Fruit fly (Drosophila melanogaster): Measurements from ENCODE around the gene CG11911.

CG11911 gene

DNA sequence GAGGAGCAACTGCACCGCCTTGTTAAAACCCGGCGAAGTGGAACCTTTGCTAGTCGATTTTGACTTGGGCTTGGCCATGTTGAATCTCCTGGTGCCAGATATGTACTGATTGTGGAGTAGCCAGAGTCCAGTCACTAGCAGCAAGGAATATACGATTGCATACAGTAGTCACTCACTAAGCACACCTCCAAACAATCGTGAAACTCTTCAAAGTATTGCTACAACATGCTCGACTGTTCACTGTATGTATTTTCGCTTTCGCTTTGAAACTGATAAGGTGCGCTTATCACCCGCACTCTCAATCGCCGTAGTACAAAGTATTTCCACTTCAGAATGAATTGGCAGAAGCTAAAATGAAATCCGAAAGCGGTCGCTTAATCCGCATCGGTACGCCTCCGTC is 34.6 kb downstream of the CG11911 start (continued):
- TF ChIP-seq NFAT (GFP tag; IDR thresholded peaks at IDR 0.05): peak; percentile 80
- TF ChIP-seq vnd (GFP tag; IDR thresholded peaks at IDR 0.05; ENCODE audit: partially characterized antibody): no peak
- peak; percentile 57 for TF ChIP-seq CG1603 (tag; optimal IDR thresholded peaks at IDR 0.05)
- peak; percentile 26 for TF ChIP-seq CG18262 (tag; optimal IDR thresholded peaks at IDR 0.05)
- TF ChIP-seq Sin3A (optimal IDR thresholded peaks at IDR 0.05): no peak
- TF ChIP-seq CG7271 (tag; optimal IDR thresholded peaks at IDR 0.05): no peak
- TF ChIP-seq CG6791 (GFP tag; IDR thresholded peaks at IDR 0.05; ENCODE audit: partially characterized antibody): no peak
- peak; percentile 62 for TF ChIP-seq zfh2 (GFP tag; optimal IDR thresholded peaks at IDR 0.05)
- TF ChIP-seq ac (GFP tag; optimal IDR thresholded peaks at IDR 0.05): no peak
- TF ChIP-seq CG10431 (GFP tag; optimal IDR thresholded peaks at IDR 0.05): no peak
- peak; percentile 38 for TF ChIP-seq Fer2 (tag; optimal IDR thresholded peaks at IDR 0.05)
- TF ChIP-seq CG17186 (GFP tag; optimal IDR thresholded peaks at IDR 0.05): no peak
- no peak for TF ChIP-seq CG1024 (GFP tag; IDR thresholded peaks at IDR 0.05)
- peak; percentile 43 for TF ChIP-seq NC2β (GFP tag; optimal IDR thresholded peaks at IDR 0.05)
- TF ChIP-seq otp (GFP tag; IDR thresholded peaks at IDR 0.05): peak; percentile 64
- TF ChIP-seq CG10462 (GFP tag; optimal IDR thresholded peaks at IDR 0.05): no peak
- TF ChIP-seq CG7839 (tag; optimal IDR thresholded peaks at IDR 0.05): peak; percentile 73
- peak; percentile 23; the same call in 1 of the 3 replicates for TF ChIP-seq CG2889 (GFP tag; IDR thresholded peaks at IDR 0.05)
- TF ChIP-seq Xbp1 (GFP tag; optimal IDR thresholded peaks at IDR 0.05): peak; percentile 75
- peak; percentile 87 for TF ChIP-seq her (GFP tag; optimal IDR thresholded peaks at IDR 0.05)
- peak; percentile 41; the same call in 1 of the 3 replicates for TF ChIP-seq CG14050 (GFP tag; IDR thresholded peaks at IDR 0.05)
- TF ChIP-seq Mes4 (GFP tag; optimal IDR thresholded peaks at IDR 0.05): no peak
- TF ChIP-seq dati (GFP tag; IDR thresholded peaks at IDR 0.05): no peak
- peak; percentile 60 for TF ChIP-seq ERR (GFP tag; optimal IDR thresholded peaks at IDR 0.05)
- TF ChIP-seq CG6175 (GFP tag; IDR thresholded peaks at IDR 0.05): 0 out of 3 replicates have a peak, but pooled peaks have one; percentile 40
- peak; percentile 73 to 83 for TF ChIP-seq dpn (GFP tag; optimal IDR thresholded peaks at IDR 0.05)
- TF ChIP-seq CG2120 (GFP tag; optimal IDR thresholded peaks at IDR 0.05): peak; percentile 90
- no peak; the same call in 1 of the 2 replicates for TF ChIP-seq bbx (GFP tag; IDR thresholded peaks at IDR 0.05; ENCODE audit: partially characterized antibody)
- peak; percentile 85 for TF ChIP-seq Hmr (GFP tag; optimal IDR thresholded peaks at IDR 0.05)
- no peak; the same call in 1 of the 2 replicates for TF ChIP-seq ham (GFP tag; IDR thresholded peaks at IDR 0.05)
- peak; percentile 51 for TF ChIP-seq CG12942 (GFP tag; optimal IDR thresholded peaks at IDR 0.05)

DNA sequence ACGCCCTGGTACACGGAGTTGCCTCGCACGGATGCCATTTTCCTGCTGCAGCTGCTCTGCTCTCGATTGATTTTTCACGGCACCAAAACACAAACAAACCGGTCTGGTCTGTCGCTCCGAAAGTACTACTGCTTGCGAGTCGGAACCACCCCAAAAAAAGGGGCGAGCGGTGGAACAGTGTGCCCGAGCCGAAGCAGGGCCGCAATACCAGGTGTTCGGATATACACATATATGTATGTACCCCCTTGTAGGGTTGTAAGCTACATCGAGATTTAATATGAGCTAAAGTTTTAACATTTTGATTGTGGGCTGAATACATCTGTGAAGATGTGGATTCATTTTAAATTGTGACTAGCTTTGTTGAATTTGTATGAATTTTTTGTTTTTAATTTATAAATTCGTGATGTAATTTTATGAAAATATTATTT is 35.4 kb downstream of the CG11911 start:
- no peak for TF ChIP-seq Ets65A (GFP tag)
- peak; percentile 31 for TF ChIP-seq CG8388 (GFP tag; optimal IDR thresholded peaks at IDR 0.05)
- TF ChIP-seq trem (tag; optimal IDR thresholded peaks at IDR 0.05): peak; percentile 65
- peak; percentile 69 for TF ChIP-seq CG12769 (tag; optimal IDR thresholded peaks at IDR 0.05)
- peak; percentile 54 for TF ChIP-seq tap (tag; optimal IDR thresholded peaks at IDR 0.05)
- no peak for TF ChIP-seq usp (GFP tag; optimal IDR thresholded peaks at IDR 0.05)
- TF ChIP-seq CrebB (tag; optimal IDR thresholded peaks at IDR 0.05): peak; percentile 53
- TF ChIP-seq unc-4 (GFP tag; IDR thresholded peaks at IDR 0.05; ENCODE audit: partially characterized antibody): peak; percentile 43; the same call in 1 of the 2 replicates
- TF ChIP-seq Dref (GFP tag; IDR thresholded peaks at IDR 0.05): peak; percentile 43
- peak; percentile 25 for TF ChIP-seq CG17802 (tag; optimal IDR thresholded peaks at IDR 0.05)
- TF ChIP-seq CG18262 (tag; optimal IDR thresholded peaks at IDR 0.05): peak; percentile 38
- no peak for TF ChIP-seq Optix (GFP tag; IDR thresholded peaks at IDR 0.05)
- TF ChIP-seq grn (GFP tag; optimal IDR thresholded peaks at IDR 0.05): no peak
- TF ChIP-seq unpg (GFP tag; optimal IDR thresholded peaks at IDR 0.05): peak; percentile 58
- TF ChIP-seq HmgD (GFP tag; optimal IDR thresholded peaks at IDR 0.05): no peak
- peak; percentile 43 for TF ChIP-seq ATbp (GFP tag; optimal IDR thresholded peaks at IDR 0.05)
- 0 out of 2 replicates have a peak, but pooled peaks have one; percentile 15 for TF ChIP-seq hbn (GFP tag; IDR thresholded peaks at IDR 0.05; ENCODE audit: partially characterized antibody)
- TF ChIP-seq HHEX (GFP tag; optimal IDR thresholded peaks at IDR 0.05): peak; percentile 55
- TF ChIP-seq CG15514 (GFP tag; optimal IDR thresholded peaks at IDR 0.05): peak; percentile 97
- TF ChIP-seq CG18476 (GFP tag; optimal IDR thresholded peaks at IDR 0.05): peak; percentile 49
- TF ChIP-seq cato (GFP tag; optimal IDR thresholded peaks at IDR 0.05; ENCODE audit: borderline replicate concordance): no peak
- TF ChIP-seq CG6683 (GFP tag; optimal IDR thresholded peaks at IDR 0.05): no peak
